Fruit fly (Drosophila melanogaster) whole organism, embryonic: ENCODE data around the gene Prx4.

Source experiments
- Bgb ChIP-seq: fragments of 200-800 bp; sonication (Bioruptor generic); IDR thresholded peaks from 2 replicates; pipeline ENCODE4 v1.3.6; 2022; ENCODE audit warnings: missing biosample characterization, missing genetic modification characterization; ENCODE audit not compliant: partially characterized antibody
- C15 ChIP-seq: fragments of 200-800 bp; sonication (Bioruptor generic); IDR thresholded peaks from 3 replicates; pipeline ENCODE4 v1.3.6; 2022; ENCODE audit warnings: missing biosample characterization, missing genetic modification characterization
- CG1024 ChIP-seq: fragments of 200-800 bp; sonication (Bioruptor generic); IDR thresholded peaks from 2 replicates; pipeline ENCODE4 v1.3.6; 2022; ENCODE audit warnings: missing biosample characterization, missing genetic modification characterization
- CG10274 ChIP-seq: fragments of 200-800 bp; sonication (Bioruptor generic); optimal IDR thresholded peaks from 3 replicates; lab custom pipeline; 2017; ENCODE audit warnings: missing biosample characterization, mild to moderate bottlenecking, missing genetic modification characterization
- CG10959 ChIP-seq: fragments of 200-800 bp; sonication (Bioruptor generic); IDR thresholded peaks from 2 replicates; pipeline ENCODE4 v1.3.6; 2022; ENCODE audit warnings: missing biosample characterization, missing genetic modification characterization
- CG10979 ChIP-seq: fragments of 200-800 bp; sonication (Bioruptor generic); optimal IDR thresholded peaks from 2 replicates; lab custom pipeline; 2018; ENCODE audit warnings: missing biosample characterization, mild to moderate bottlenecking, missing genetic modification characterization, moderate library complexity
- CG11723 ChIP-seq: fragments of 200-800 bp; sonication (Bioruptor generic); optimal IDR thresholded peaks from 2 replicates; lab custom pipeline; 2017; ENCODE audit warnings: missing biosample characterization, mild to moderate bottlenecking, missing genetic modification characterization
- CG13624 ChIP-seq: fragments of 200-800 bp; sonication (Bioruptor generic); optimal IDR thresholded peaks from 2 replicates; lab custom pipeline; 2016; ENCODE audit warnings: missing biosample characterization, missing genetic modification characterization
- CG15601 ChIP-seq: fragments of 200-800 bp; sonication (Bioruptor generic); optimal IDR thresholded peaks from 3 replicates; lab custom pipeline; 2019; ENCODE audit warnings: missing biosample characterization, mild to moderate bottlenecking, missing genetic modification characterization, moderate library complexity
- CG1647 ChIP-seq: fragments of 200-800 bp; sonication (Bioruptor generic); optimal IDR thresholded peaks from 3 replicates; lab custom pipeline; 2016; ENCODE audit warnings: missing biosample characterization, missing genetic modification characterization
- CG17328 ChIP-seq: fragments of 200-800 bp; sonication (Bioruptor generic); IDR thresholded peaks from 2 replicates; pipeline ENCODE4 v1.3.6; 2022; ENCODE audit warnings: missing biosample characterization, missing genetic modification characterization
- CG18011 ChIP-seq: fragments of 200-800 bp; sonication (Bioruptor generic); optimal IDR thresholded peaks from 2 replicates; lab custom pipeline; 2017; ENCODE audit warnings: missing biosample characterization, missing genetic modification characterization, mild to moderate bottlenecking, moderate library complexity, missing genotype
- CG18262 ChIP-seq: fragments of 200-800 bp; optimal IDR thresholded peaks from 3 replicates; lab custom pipeline; 2019; ENCODE audit warnings: missing biosample characterization, mild to moderate bottlenecking, missing genetic modification characterization, moderate library complexity
- CG2678 ChIP-seq: fragments of 200-800 bp; sonication (Bioruptor generic); optimal IDR thresholded peaks from 3 replicates; lab custom pipeline; 2019; ENCODE audit warnings: missing biosample characterization, mild to moderate bottlenecking, missing genetic modification characterization, moderate library complexity
- CG2889 ChIP-seq: fragments of 200-800 bp; sonication (Bioruptor generic); IDR thresholded peaks from 3 replicates; pipeline ENCODE4 v1.3.6; 2022; ENCODE audit warnings: missing biosample characterization, missing genetic modification characterization
- CG3163 ChIP-seq: fragments of 200-800 bp; sonication (Bioruptor generic); optimal IDR thresholded peaks from 3 replicates; lab custom pipeline; 2016; ENCODE audit warnings: missing biosample characterization, missing genetic modification characterization
- CG32532 ChIP-seq: fragments of 200-800 bp; sonication (Bioruptor generic); IDR thresholded peaks from 2 replicates; pipeline ENCODE4 v1.3.6; 2022; ENCODE audit warnings: missing biosample characterization, missing genetic modification characterization
- CG7357 ChIP-seq: fragments of 200-800 bp; sonication (Bioruptor generic); IDR thresholded peaks from 3 replicates; pipeline ENCODE4 v1.3.6; 2022; ENCODE audit warnings: missing biosample characterization, missing genetic modification characterization
- CG7372 ChIP-seq: fragments of 200-800 bp; sonication (Bioruptor generic); IDR thresholded peaks from 2 replicates; pipeline ENCODE4 v1.3.6; 2022; ENCODE audit warnings: missing biosample characterization, missing genetic modification characterization
- CG7556 ChIP-seq: fragments of 200-800 bp; sonication (Bioruptor generic); optimal IDR thresholded peaks from 2 replicates; lab custom pipeline; 2017; ENCODE audit warnings: missing biosample characterization, mild to moderate bottlenecking, missing genetic modification characterization
- CG8765 ChIP-seq: fragments of 200-800 bp; sonication (Bioruptor generic); IDR thresholded peaks from 2 replicates; pipeline ENCODE4 v1.3.6; 2022; ENCODE audit warnings: missing biosample characterization, missing genetic modification characterization
- CG9437 ChIP-seq: fragments of 200-800 bp; sonication (Bioruptor generic); optimal IDR thresholded peaks from 2 replicates; lab custom pipeline; 2018; ENCODE audit warnings: missing biosample characterization, mild to moderate bottlenecking, missing genetic modification characterization
- CrebB ChIP-seq: fragments of 200-800 bp; sonication (Bioruptor generic); optimal IDR thresholded peaks from 3 replicates; lab custom pipeline; 2018; ENCODE audit warnings: missing biosample characterization, mild to moderate bottlenecking, missing genetic modification characterization
- D19B ChIP-seq: fragments of 200-800 bp; sonication (Bioruptor generic); optimal IDR thresholded peaks from 2 replicates; lab custom pipeline; 2017; ENCODE audit warnings: missing biosample characterization, mild to moderate bottlenecking, missing genetic modification characterization
- Dek ChIP-seq: fragments of 200-800 bp; sonication (Bioruptor generic); optimal IDR thresholded peaks from 3 replicates; lab custom pipeline; 2019; ENCODE audit warnings: missing biosample characterization, mild to moderate bottlenecking, missing genetic modification characterization, moderate library complexity
- Doc2 ChIP-seq: fragments of 200-800 bp; sonication (Bioruptor generic); IDR thresholded peaks from 2 replicates; pipeline ENCODE4 v1.3.6; 2022; ENCODE audit warnings: missing biosample characterization, missing genetic modification characterization
- E2f1 ChIP-seq: fragments of 200-800 bp; sonication (Bioruptor generic); IDR thresholded peaks from 2 replicates; pipeline ENCODE4 v1.3.6; 2022; ENCODE audit warnings: missing biosample characterization, missing genetic modification characterization
- Hr3 ChIP-seq: fragments of 200-800 bp; sonication (Bioruptor generic); optimal IDR thresholded peaks from 3 replicates; lab custom pipeline; 2016; ENCODE audit warnings: missing biosample characterization, missing genetic modification characterization
- MBD-R2 ChIP-seq: fragments of 200-800 bp; sonication (Bioruptor generic); IDR thresholded peaks from 2 replicates; pipeline ENCODE4 v1.3.6; 2022; ENCODE audit warnings: missing biosample characterization, missing genetic modification characterization
- Nf-YB ChIP-seq: fragments of 200-800 bp; sonication (Bioruptor generic); optimal IDR thresholded peaks from 3 replicates; lab custom pipeline; 2019; ENCODE audit warnings: missing biosample characterization, mild to moderate bottlenecking, missing genetic modification characterization, moderate library complexity
- Oli ChIP-seq: fragments of 200-800 bp; sonication (Bioruptor generic); optimal IDR thresholded peaks from 2 replicates; lab custom pipeline; 2018; ENCODE audit warnings: missing biosample characterization, mild to moderate bottlenecking, missing genetic modification characterization, moderate library complexity
- Scr ChIP-seq: fragments of 200-800 bp; sonication (Bioruptor generic); IDR thresholded peaks from 2 replicates; pipeline ENCODE4 v1.3.6; 2022; ENCODE audit warnings: missing biosample characterization, missing genetic modification characterization; ENCODE audit not compliant: partially characterized antibody
- Tbp ChIP-seq: fragments of >200 bp; optimal IDR thresholded peaks from 2 replicates; lab custom pipeline; 2018; ENCODE audit warnings: missing biosample characterization, missing genetic modification characterization
- al ChIP-seq: fragments of 200-800 bp; sonication (Bioruptor generic); IDR thresholded peaks from 2 replicates; pipeline ENCODE4 v1.3.6; 2022; ENCODE audit warnings: missing biosample characterization, missing genetic modification characterization
- ap ChIP-seq: fragments of 200-800 bp; sonication (Bioruptor generic); IDR thresholded peaks from 2 replicates; pipeline ENCODE4 v1.3.6; 2022; ENCODE audit warnings: missing biosample characterization, missing genetic modification characterization
- bab2 ChIP-seq: fragments of 200-800 bp; sonication (Bioruptor generic); optimal IDR thresholded peaks from 2 replicates; lab custom pipeline; 2016; ENCODE audit warnings: missing biosample characterization, missing genetic modification characterization
- eve ChIP-seq, 2 experiments: fragments of >200 bp; optimal IDR thresholded peaks; 2 replicates each; lab custom pipeline; 2017; ENCODE audit warnings: missing biosample characterization in 2 of 2, missing genetic modification characterization in 2 of 2
- fru ChIP-seq: fragments of >200 bp; optimal IDR thresholded peaks from 2 replicates; lab custom pipeline; 2017
- gcm ChIP-seq: fragments of 200-800 bp; sonication (Bioruptor generic); optimal IDR thresholded peaks from 2 replicates; lab custom pipeline; 2019; ENCODE audit warnings: missing biosample characterization, mild to moderate bottlenecking, missing genetic modification characterization, moderate library complexity
- kah ChIP-seq: fragments of 200-800 bp; sonication (Bioruptor generic); optimal IDR thresholded peaks from 2 replicates; lab custom pipeline; 2018; ENCODE audit warnings: missing biosample characterization, mild to moderate bottlenecking, missing genetic modification characterization
- ken ChIP-seq: fragments of 200-800 bp; sonication (Bioruptor generic); IDR thresholded peaks from 3 replicates; pipeline ENCODE4 v1.3.6; 2022; ENCODE audit warnings: missing biosample characterization, missing genetic modification characterization
- klu ChIP-seq: fragments of 200-800 bp; sonication (Bioruptor generic); IDR thresholded peaks from 2 replicates; pipeline ENCODE4 v1.3.6; 2022; ENCODE audit warnings: missing biosample characterization, missing genetic modification characterization
- lbe ChIP-seq: fragments of 200-800 bp; sonication (Bioruptor generic); optimal IDR thresholded peaks from 2 replicates; lab custom pipeline; 2016; ENCODE audit warnings: missing biosample characterization, mild to moderate bottlenecking, missing genetic modification characterization
- nerfin-1 ChIP-seq: fragments of 200-800 bp; sonication (Bioruptor generic); optimal IDR thresholded peaks from 3 replicates; lab custom pipeline; 2019; ENCODE audit warnings: missing biosample characterization, mild to moderate bottlenecking, missing genetic modification characterization, moderate library complexity
- otp ChIP-seq: fragments of 200-800 bp; sonication (Bioruptor generic); IDR thresholded peaks from 3 replicates; pipeline ENCODE4, ENCODE4 v1.3.6; 2022; ENCODE audit warnings: missing biosample characterization, missing genetic modification characterization
- prd ChIP-seq, 3 experiments: fragments of >200 bp in 2 of 3; fragments of 200-800 bp in 1 of 3; sonication (Bioruptor generic) in 1 of 3; optimal IDR thresholded peaks in 2 of 3; IDR thresholded peaks in 1 of 3; 2 replicates in 2 of 3; 3 replicates in 1 of 3; pipeline versions ENCODE4 v1.3.6 to Lab custom; 2017 to 2022; ENCODE audit warnings: missing biosample characterization in 1 of 3, missing genetic modification characterization in 1 of 3
- psq ChIP-seq: fragments of 200-800 bp; sonication (Bioruptor generic); optimal IDR thresholded peaks from 2 replicates; lab custom pipeline; 2017; ENCODE audit warnings: missing biosample characterization, missing genetic modification characterization
- salm ChIP-seq: fragments of 200-800 bp; sonication (Bioruptor generic); optimal IDR thresholded peaks from 2 replicates; lab custom pipeline; 2018; ENCODE audit warnings: missing biosample characterization, mild to moderate bottlenecking, missing genetic modification characterization
- tap ChIP-seq: fragments of 200-800 bp; optimal IDR thresholded peaks from 3 replicates; lab custom pipeline; 2019; ENCODE audit warnings: missing biosample characterization, mild to moderate bottlenecking, missing genetic modification characterization, moderate library complexity
- z ChIP-seq: fragments of 200-800 bp; sonication (Bioruptor generic); IDR thresholded peaks from 3 replicates; pipeline ENCODE4 v1.3.6; 2022; ENCODE audit warnings: missing biosample characterization, missing genetic modification characterization

The Prx4 gene

DNA sequence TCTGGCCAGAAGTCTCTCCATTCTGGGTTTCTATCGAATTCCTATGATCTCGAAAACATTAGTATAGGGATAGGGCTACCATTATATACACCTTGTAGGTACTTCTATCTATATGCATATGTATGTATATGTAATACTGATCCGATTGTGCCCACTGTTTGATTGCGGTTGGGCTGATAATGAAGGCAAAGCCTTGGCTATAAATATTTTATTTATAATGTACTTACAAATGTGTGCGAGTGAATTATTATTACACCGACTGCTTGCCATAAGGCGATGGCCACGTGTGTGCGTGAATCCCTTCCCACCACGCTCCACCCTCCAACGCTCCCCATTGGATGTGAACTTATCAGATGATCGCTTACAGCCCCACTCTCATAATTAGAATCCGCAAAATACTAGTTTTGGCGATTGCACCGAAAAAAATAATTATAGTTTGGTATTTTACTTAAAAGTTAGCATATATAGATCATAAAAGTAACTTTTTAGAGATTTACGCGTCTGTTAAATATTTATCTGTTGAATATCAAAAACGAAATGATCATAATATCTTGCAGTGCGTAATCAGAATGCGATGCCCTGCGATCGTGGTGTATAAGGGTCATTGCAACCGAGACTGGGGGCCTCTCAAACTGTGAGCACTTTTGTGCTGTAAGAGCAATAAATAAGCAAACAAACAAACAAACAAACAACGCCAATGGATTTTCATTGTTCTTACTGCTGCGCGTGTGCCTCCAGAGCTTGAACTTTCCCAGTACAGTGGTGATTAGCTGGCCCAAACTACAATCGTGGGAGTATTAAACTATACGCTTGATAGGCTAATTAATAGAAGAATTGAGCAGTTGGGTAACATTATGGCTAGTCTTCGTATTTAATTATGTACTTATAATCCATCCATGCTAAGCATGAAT is 38.2 kb downstream of the Prx4 start (continued):
- TF ChIP-seq Nf-YB (GFP tag; lab: Kevin White, UChicago) (no peak), CG1647 (no peak), salm (tag; lab: Kevin White, UChicago) (no peak), Hr3 (no peak), CG7357 (no peak), CG8765 (GFP tag; lab: Robert Waterston, UW) (no peak), fru (lab: Kevin White, UChicago) (no peak), CG15601 (no peak), lbe (GFP tag; lab: Kevin White, UChicago) (no peak), Oli (tag; lab: Kevin White, UChicago) (peak; percentile 33), CG10979 (tag; lab: Kevin White, UChicago) (no peak), klu (no peak), eve (GFP tag; optimal IDR thresholded peaks at IDR 0.05; lab: Kevin White, UChicago) (no peak), CrebB (no peak), bab2 (peak; percentile 41), CG7556 (peak; percentile 20), nerfin-1 (tag; lab: Kevin White, UChicago) (no peak), CG2678 (peak; percentile 59), CG32532 (GFP tag; lab: Robert Waterston, UW) (peak; percentile 56; the same call in 1 of the 2 replicates), ap (GFP tag; lab: Robert Waterston, UW) (no peak), prd (optimal IDR thresholded peaks at IDR 0.05; lab: Kevin White, UChicago) (no peak), prd (GFP tag; IDR thresholded peaks at IDR 0.05; lab: Robert Waterston, UW) (peak; percentile 46; the same call in 2 of the 3 replicates), z (GFP tag; lab: Robert Waterston, UW) (no peak), CG18011 (no peak), MBD-R2 (GFP tag; lab: Robert Waterston, UW) (no peak; the same call in 1 of the 2 replicates), CG11723 (GFP tag; lab: Kevin White, UChicago) (no peak), Tbp (GFP tag; lab: Kevin White, UChicago) (no peak), CG10959 (GFP tag; lab: Robert Waterston, UW) (no peak), tap (tag; lab: Kevin White, UChicago) (no peak), CG10274 (GFP tag; lab: Kevin White, UChicago) (no peak), CG3163 (GFP tag; lab: Kevin White, UChicago) (no peak), CG7372 (GFP tag; lab: Robert Waterston, UW) (no peak), E2f1 (GFP tag; lab: Robert Waterston, UW) (peak; percentile 35; the same call in 1 of the 2 replicates), CG18262 (tag; lab: Kevin White, UChicago) (no peak), D19B (GFP tag; lab: Kevin White, UChicago) (no peak), Dek (tag; lab: Kevin White, UChicago) (no peak), C15 (GFP tag; lab: Robert Waterston, UW) (no peak), Scr (GFP tag; lab: Robert Waterston, UW) (no peak), psq (GFP tag; lab: Kevin White, UChicago) (no peak), Doc2 (GFP tag; lab: Robert Waterston, UW) (no peak), kah (GFP tag; lab: Kevin White, UChicago) (no peak), CG17328 (GFP tag; lab: Robert Waterston, UW) (no peak), Bgb (no peak), otp (no peak), CG13624 (no peak), gcm (no peak), CG9437 (no peak), CG2889 (GFP tag; lab: Robert Waterston, UW) (no peak), ken (GFP tag; lab: Robert Waterston, UW) (no peak), al (GFP tag; lab: Robert Waterston, UW) (no peak), CG1024 (GFP tag; lab: Robert Waterston, UW) (no peak)
